Worm (Caenorhabditis elegans): Measurements from ENCODE around the gene msp-55.
"Not testable (repeated sequence)": the region's sequence is repeated elsewhere in the genome, so short reads cannot be mapped to it uniquely, and the experiment has no call there.

msp-55 gene

DNA sequence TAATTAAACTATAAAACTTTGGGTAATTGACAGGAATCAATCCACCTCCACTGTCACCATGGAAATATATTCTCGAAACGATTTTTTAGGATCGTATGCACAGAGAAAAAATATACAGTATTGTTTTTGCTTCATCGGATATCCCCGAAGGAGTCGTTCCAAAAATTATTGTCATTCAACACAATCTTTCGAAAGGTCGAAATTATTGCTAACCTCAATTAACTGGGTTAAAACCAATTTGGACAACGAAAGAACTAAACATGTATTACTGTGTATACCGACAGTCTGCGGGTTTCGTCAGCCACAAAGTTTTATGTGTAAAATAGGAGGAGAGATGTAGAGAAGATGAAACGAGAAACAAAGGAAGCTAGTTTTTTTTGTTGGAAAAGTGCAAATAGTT, 7.5 kb upstream of the msp-55 start (continued):
- no peak for TF ChIP-seq K12H6.12 (tag; optimal IDR thresholded peaks at IDR 0.05)
- peak; percentile 63 for TF ChIP-seq madf-6 (GFP tag; IDR thresholded peaks at IDR 0.05)
- TF ChIP-seq ztf-28 (GFP tag; IDR thresholded peaks at IDR 0.05), result no peak
- no peak for TF ChIP-seq madf-8 (GFP tag; conservative IDR thresholded peaks at IDR 0.05)
- peak; percentile 74 for TF ChIP-seq him-1 (tag; optimal IDR thresholded peaks at IDR 0.05)
- TF ChIP-seq repo-1 (tag; optimal IDR thresholded peaks at IDR 0.05), result peak; percentile 5
- TF ChIP-seq let-526 (GFP tag; IDR thresholded peaks at IDR 0.05), result no peak
- peak; percentile 54; the same call in 1 of the 2 replicates for TF ChIP-seq rcor-1 (GFP tag; IDR thresholded peaks at IDR 0.05)
- TF ChIP-seq F22D6.2 (tag; optimal IDR thresholded peaks at IDR 0.05), result no peak
- no peak for TF ChIP-seq mes-4 (tag; optimal IDR thresholded peaks at IDR 0.05)
- TF ChIP-seq lin-54 (GFP tag; optimal IDR thresholded peaks at IDR 0.05), result peak; percentile 24
- no peak for TF ChIP-seq B0035.1 (tag; optimal IDR thresholded peaks at IDR 0.05)
- no peak for TF ChIP-seq lin-35 (GFP tag; optimal IDR thresholded peaks at IDR 0.05)
- peak; percentile 72 for TF ChIP-seq ama-1 (optimal IDR thresholded peaks at IDR 0.05)
- no peak for TF ChIP-seq ama-1 (GFP tag; optimal IDR thresholded peaks at IDR 0.05)
- TF ChIP-seq B0019.2 (GFP tag; conservative IDR thresholded peaks at IDR 0.05), result no peak
- no peak for TF ChIP-seq tlf-1 (GFP tag; optimal IDR thresholded peaks at IDR 0.05)

DNA sequence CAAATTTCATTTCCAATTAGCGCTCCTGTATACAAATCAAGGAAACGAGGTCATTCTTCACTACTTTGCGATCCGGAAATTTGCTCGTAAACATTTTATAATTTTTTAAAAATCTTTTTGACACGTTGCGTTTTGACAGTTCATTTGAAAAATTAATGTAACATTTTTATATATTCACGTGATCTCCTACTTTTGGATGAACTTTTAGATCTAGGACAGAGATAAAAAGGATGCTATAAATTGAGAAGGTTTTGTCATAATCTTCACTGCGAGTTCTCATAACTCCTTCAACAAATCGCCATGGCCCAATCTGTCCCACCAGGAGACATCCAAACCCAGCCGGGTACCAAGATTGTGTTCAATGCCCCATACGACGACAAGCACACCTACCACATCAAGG, 6.5 kb upstream of the msp-55 start, which contains the start of gene msp-57:
TSS of gene msp-57 (plus strand) at position 301 of the 400 bp plus-strand sequence.
- not testable (repeated sequence) for TF ChIP-seq Y79H2A.3 (GFP tag; conservative IDR thresholded peaks at IDR 0.05); madf-6 (GFP tag; IDR thresholded peaks at IDR 0.05); tbx-9 (tag; optimal IDR thresholded peaks at IDR 0.05; ENCODE audit: borderline replicate concordance)

DNA sequence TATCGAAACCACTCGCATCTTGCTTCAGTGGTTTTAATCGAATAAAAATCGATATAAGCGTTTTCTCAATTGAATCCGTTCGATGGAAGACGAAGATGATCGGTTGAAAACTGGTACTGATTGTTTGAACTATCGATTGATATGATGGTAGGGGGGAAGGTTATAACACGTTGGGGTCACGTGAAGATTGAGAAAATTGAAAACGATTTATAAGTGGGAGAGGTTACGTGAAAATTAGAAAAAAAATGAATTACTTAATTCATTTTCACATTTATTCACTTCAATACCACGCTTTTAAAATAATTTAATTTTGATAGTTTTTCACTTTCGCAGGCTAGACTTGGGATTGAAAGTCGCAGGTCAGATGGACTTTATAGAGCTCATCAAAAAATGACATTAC, 5.2 kb upstream of the msp-55 start, which contains the start of gene C09B9.7:
TSS of gene C09B9.7 (minus strand) at position 101 of the 400 bp plus-strand sequence.
- TF ChIP-seq F52B5.7 (tag; optimal IDR thresholded peaks at IDR 0.05), result no peak
- TF ChIP-seq K11D2.4 (GFP tag; IDR thresholded peaks at IDR 0.05), result no peak
- no peak for TF ChIP-seq hlh-26 (GFP tag; conservative IDR thresholded peaks at IDR 0.05)
- no peak for TF ChIP-seq akir-1 (GFP tag; optimal IDR thresholded peaks at IDR 0.05)
- no peak for TF ChIP-seq ZK185.1 (tag; optimal IDR thresholded peaks at IDR 0.05; ENCODE audit: poor library complexity, severe bottlenecking)
- no peak for TF ChIP-seq madf-3 (GFP tag; IDR thresholded peaks at IDR 0.05)
- no peak for TF ChIP-seq Y53F4B.3 (GFP tag; IDR thresholded peaks at IDR 0.05)
- TF ChIP-seq snpc-1.3 (tag; optimal IDR thresholded peaks at IDR 0.05; ENCODE audit: insufficient read depth), result no peak
- no peak for TF ChIP-seq ztf-26 (tag; optimal IDR thresholded peaks at IDR 0.05)
- no peak for TF ChIP-seq lsy-27 (tag; optimal IDR thresholded peaks at IDR 0.05; ENCODE audit: borderline replicate concordance, insufficient read depth)

DNA sequence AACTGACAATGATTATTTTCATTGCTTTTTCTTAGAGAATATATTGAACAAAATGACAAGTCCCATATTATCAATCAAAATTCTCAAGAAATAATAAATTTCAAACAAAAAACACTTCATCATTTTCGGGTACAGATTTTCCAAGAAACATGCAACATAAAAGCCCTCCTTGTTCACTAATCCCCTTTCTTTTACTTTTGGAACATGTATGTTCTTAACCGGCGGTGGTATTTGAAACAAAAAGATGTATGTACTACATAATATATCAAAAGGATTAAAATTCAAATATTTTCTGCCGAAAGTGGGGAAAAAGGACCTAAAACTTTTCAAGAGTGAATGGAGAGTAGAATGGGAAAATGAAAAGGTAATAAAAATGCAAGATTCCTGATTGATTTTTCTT, 1.5 kb downstream of the msp-55 start:
- TF ChIP-seq ztf-3 (GFP tag; optimal IDR thresholded peaks at IDR 0.05) (no peak), tbx-9 (tag; optimal IDR thresholded peaks at IDR 0.05; ENCODE audit: borderline replicate concordance) (no peak), chd-7 (tag; optimal IDR thresholded peaks at IDR 0.05) (no peak), atf-7 (tag; optimal IDR thresholded peaks at IDR 0.05) (no peak), madf-8 (GFP tag; conservative IDR thresholded peaks at IDR 0.05) (no peak)

- TF ChIP-seq madf-8 (GFP tag; conservative IDR thresholded peaks at IDR 0.05), result no peak
- no peak for TF ChIP-seq K12H6.12 (tag; optimal IDR thresholded peaks at IDR 0.05)
- TF ChIP-seq rcor-1 (GFP tag; IDR thresholded peaks at IDR 0.05), result no peak
- no peak for TF ChIP-seq ZK185.1 (tag; optimal IDR thresholded peaks at IDR 0.05; ENCODE audit: poor library complexity, severe bottlenecking)
- TF ChIP-seq F39B2.1 (GFP tag; IDR thresholded peaks at IDR 0.05), result no peak
- TF ChIP-seq somi-1 (GFP tag; optimal IDR thresholded peaks at IDR 0.05), result no peak
- no peak for TF ChIP-seq xnd-1 (tag; optimal IDR thresholded peaks at IDR 0.05)
- TF ChIP-seq fkh-3 (tag; optimal IDR thresholded peaks at IDR 0.05), result no peak
- TF ChIP-seq hsf-1 (GFP tag; IDR thresholded peaks at IDR 0.05), result no peak
- TF ChIP-seq unc-130 (GFP tag; optimal IDR thresholded peaks at IDR 0.05), result no peak
- TF ChIP-seq madf-3 (GFP tag; IDR thresholded peaks at IDR 0.05), result no peak
Observed at ce11 chrIV:5045389-5045788, 10.4 kb downstream of the msp-55 start, which contains the start of gene hot-9. Gene hot-9, minus strand, starts transcription at chrIV:5045489.

All from whole organism, young adult.